Worm (Caenorhabditis elegans) whole organism, midembryonic: ENCODE measurements around the gene nhr-216.

Experiments
- T22C8.4 ChIP-seq: fragments of 200-800 bp; sonication (Bioruptor generic); IDR thresholded peaks from 2 replicates; pipeline ENCODE4 v1.3.6; 2022; ENCODE audit warnings: missing genetic modification characterization, missing compliant biosample characterization
- cog-1 ChIP-seq: sonication (generic microtip); optimal IDR thresholded peaks from 2 replicates; lab custom pipeline; 2016; ENCODE audit warnings: missing genetic modification characterization, missing compliant biosample characterization
- flt-1 ChIP-seq: fragments of 200-800 bp; sonication (Bioruptor generic); IDR thresholded peaks from 2 replicates; pipeline ENCODE4 v1.3.6; 2022; ENCODE audit warnings: missing genetic modification characterization, missing compliant biosample characterization
- klf-2 ChIP-seq: fragments of 200-800 bp; sonication (Bioruptor generic); conservative IDR thresholded peaks from 2 replicates; pipeline ENCODE4 v1.3.6; 2022; ENCODE audit warnings: missing genetic modification reagents, missing genetic modification characterization, missing compliant biosample characterization
- med-1 ChIP-seq: sonication (generic microtip); optimal IDR thresholded peaks from 2 replicates; lab custom pipeline; 2017; ENCODE audit warnings: missing genetic modification characterization, mild to moderate bottlenecking, missing compliant biosample characterization, antibody characterized with exemption, missing genetic modification reagents; ENCODE audit not compliant: insufficient read depth
- ref-1 ChIP-seq: fragments of 200-800 bp; sonication (Bioruptor generic); conservative IDR thresholded peaks from 2 replicates; pipeline ENCODE4 v1.3.6; 2022; ENCODE audit warnings: missing genetic modification reagents, missing genetic modification characterization, missing compliant biosample characterization
- tab-1 ChIP-seq: fragments of 200-800 bp; sonication (Bioruptor generic); IDR thresholded peaks from 2 replicates; pipeline ENCODE4 v1.3.6; 2022; ENCODE audit warnings: missing genetic modification characterization, missing compliant biosample characterization
- ztf-23 ChIP-seq: fragments of 200-800 bp; sonication (Bioruptor generic); IDR thresholded peaks from 2 replicates; pipeline ENCODE4 v1.3.6; 2022; ENCODE audit warnings: missing genetic modification reagents, missing genetic modification characterization, missing compliant biosample characterization
- ztf-29 ChIP-seq: fragments of 200-800 bp; sonication (Bioruptor generic); IDR thresholded peaks from 2 replicates; pipeline ENCODE4 v1.3.6; 2022; ENCODE audit warnings: missing genetic modification reagents, missing genetic modification characterization, missing compliant biosample characterization

The nhr-216 gene

ce11 chrV:5358772-5359171 lies at the start of gene nhr-216:
Gene nhr-216, minus strand, starts transcription at chrV:5358872.
- TF ChIP-seq med-1 (GFP tag; lab: Kevin White, UChicago) = no peak
- no peak for TF ChIP-seq ztf-23 (GFP tag; lab: Robert Waterston, UW)
- no peak for TF ChIP-seq ref-1 (GFP tag; lab: Robert Waterston, UW)
- TF ChIP-seq flt-1 (GFP tag; lab: Robert Waterston, UW) = no peak
- TF ChIP-seq cog-1 (tag; lab: Kevin White, UChicago) = no peak
- TF ChIP-seq T22C8.4 (GFP tag; lab: Robert Waterston, UW) = no peak
- no peak for TF ChIP-seq tab-1 (GFP tag; lab: Robert Waterston, UW)
- no peak for TF ChIP-seq klf-2 (GFP tag; lab: Robert Waterston, UW)
- TF ChIP-seq ztf-29 = no peak

ce11 chrV:5408223-5408622 lies 49.6 kb upstream of the nhr-216 start, which contains the start of gene C25A6.1:
Gene C25A6.1, plus strand, starts transcription at chrV:5408523.
- TF ChIP-seq ztf-23 (GFP tag; lab: Robert Waterston, UW) (no peak), ztf-29 (no peak), cog-1 (tag; lab: Kevin White, UChicago) (no peak), tab-1 (GFP tag; lab: Robert Waterston, UW) (no peak), klf-2 (GFP tag; lab: Robert Waterston, UW) (no peak)

- TF ChIP-seq flt-1 (GFP tag; lab: Robert Waterston, UW) (no peak), klf-2 (GFP tag; lab: Robert Waterston, UW) (no peak), med-1 (GFP tag; lab: Kevin White, UChicago) (no peak), T22C8.4 (GFP tag; lab: Robert Waterston, UW) (no peak), ref-1 (GFP tag; lab: Robert Waterston, UW) (no peak), cog-1 (tag; lab: Kevin White, UChicago) (no peak), tab-1 (GFP tag; lab: Robert Waterston, UW) (no peak), ztf-29 (no peak), ztf-23 (GFP tag; lab: Robert Waterston, UW) (no peak)
Observed at ce11 chrV:5405053-5405452, 46.4 kb upstream of the nhr-216 start, which contains the start of gene dmsr-7. Gene dmsr-7, plus strand, starts transcription at chrV:5405353.

DNA sequence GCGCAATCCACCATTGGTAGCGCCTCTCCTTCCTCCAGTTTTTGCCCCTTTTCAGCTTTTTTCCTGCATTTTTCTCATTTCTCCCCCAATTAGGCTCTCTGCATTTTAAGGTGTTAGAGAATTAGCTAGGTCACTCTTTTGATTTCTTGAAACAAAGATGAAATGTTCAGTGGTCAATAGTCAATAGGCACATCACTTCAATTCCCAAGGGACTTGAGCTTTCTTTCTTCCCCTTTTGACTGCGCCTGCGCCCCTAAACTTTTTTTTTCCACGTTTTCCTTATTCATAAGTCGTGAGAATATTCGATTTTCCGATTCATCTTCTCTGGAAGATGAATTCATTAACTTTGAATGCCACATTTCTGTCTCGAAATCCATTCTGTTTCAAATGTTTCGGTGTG lies 45.3 kb upstream of the nhr-216 start:
- TF ChIP-seq ztf-23 (GFP tag; lab: Robert Waterston, UW) (no peak), T22C8.4 (GFP tag; lab: Robert Waterston, UW) (no peak), cog-1 (tag; lab: Kevin White, UChicago) (no peak), flt-1 (GFP tag; lab: Robert Waterston, UW) (no peak), med-1 (GFP tag; lab: Kevin White, UChicago) (no peak), tab-1 (GFP tag; lab: Robert Waterston, UW) (no peak), ref-1 (GFP tag; lab: Robert Waterston, UW) (no peak), ztf-29 (no peak), klf-2 (GFP tag; lab: Robert Waterston, UW) (no peak)

DNA sequence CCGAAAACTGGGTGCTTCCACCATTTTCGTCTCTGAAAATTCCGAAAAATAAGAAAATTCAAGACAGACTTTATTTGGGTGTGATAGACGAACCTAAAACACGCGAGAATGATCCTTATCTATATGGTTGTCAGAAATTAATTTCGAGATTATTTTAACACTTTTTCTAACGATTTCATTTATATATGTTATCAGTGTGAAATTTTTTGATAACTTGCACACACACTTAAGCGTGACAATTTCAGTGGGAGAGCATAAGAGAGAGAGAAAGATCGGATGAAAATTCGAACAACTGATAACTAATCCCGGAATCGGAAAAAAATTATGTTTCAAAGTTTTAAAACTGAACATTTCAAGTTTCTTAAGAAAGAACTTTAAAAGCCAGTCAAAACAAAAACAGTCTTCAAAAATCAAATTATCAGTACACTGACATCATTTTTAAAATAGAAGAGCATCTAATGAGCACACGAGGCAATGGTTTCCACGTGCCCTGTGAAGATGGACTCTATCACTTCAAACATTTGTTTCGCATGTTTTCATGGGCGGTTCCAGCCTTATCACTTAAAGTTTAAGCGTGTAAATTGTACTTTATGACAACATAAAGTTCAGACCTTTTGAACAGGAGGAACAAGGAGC lies 34.4 kb upstream of the nhr-216 start, which contains the start of gene C35A11.4:
TSS of gene C35A11.4 (minus strand) at position 156 of the 636 bp plus-strand sequence.
- TF ChIP-seq klf-2 (GFP tag; lab: Robert Waterston, UW) = no peak
- no peak for TF ChIP-seq ztf-23 (GFP tag; lab: Robert Waterston, UW)
- TF ChIP-seq cog-1 (tag; lab: Kevin White, UChicago) = no peak
- TF ChIP-seq ref-1 (GFP tag; lab: Robert Waterston, UW) = no peak
- TF ChIP-seq flt-1 (GFP tag; lab: Robert Waterston, UW) = no peak
- TF ChIP-seq med-1 (GFP tag; lab: Kevin White, UChicago) = no peak
- no peak for TF ChIP-seq tab-1 (GFP tag; lab: Robert Waterston, UW)
- TF ChIP-seq T22C8.4 (GFP tag; lab: Robert Waterston, UW) = no peak
- TF ChIP-seq ztf-29 = no peak

DNA sequence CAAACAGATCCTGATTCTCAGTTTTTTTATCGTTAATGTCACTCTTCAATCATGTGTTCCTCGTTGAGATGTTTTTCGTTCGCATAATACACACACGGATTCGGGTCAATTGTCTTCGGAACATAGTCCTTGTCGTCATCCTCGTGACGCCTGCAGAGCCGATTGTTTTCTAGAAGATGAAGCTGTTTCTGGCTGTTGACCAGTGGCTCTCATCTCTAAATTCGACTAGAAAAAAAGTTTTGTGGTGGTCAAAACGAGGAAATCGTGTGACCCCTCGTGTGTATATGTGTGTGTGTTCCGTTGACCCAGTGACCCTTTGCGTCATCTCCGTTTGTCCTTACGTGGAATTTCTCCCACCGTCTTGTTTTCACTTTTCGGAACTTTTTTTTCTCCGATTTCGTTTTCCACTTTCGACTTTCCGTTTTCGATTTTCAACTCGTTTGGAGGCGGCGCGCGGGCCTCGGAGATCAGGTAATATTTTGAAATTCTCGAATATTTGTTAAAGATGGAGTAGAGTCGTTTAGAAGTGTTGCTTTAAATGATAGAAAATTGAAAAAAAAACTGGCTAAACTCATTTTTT lies 27.3 kb upstream of the nhr-216 start, which contains the start of gene C35A11.2:
TSS of gene C35A11.2 (plus strand) at position 386 of the 580 bp plus-strand sequence.
- TF ChIP-seq T22C8.4 (GFP tag; lab: Robert Waterston, UW) = no peak
- no peak for TF ChIP-seq med-1 (GFP tag; lab: Kevin White, UChicago)
- TF ChIP-seq ref-1 (GFP tag; lab: Robert Waterston, UW) = no peak
- no peak for TF ChIP-seq ztf-23 (GFP tag; lab: Robert Waterston, UW)

DNA sequence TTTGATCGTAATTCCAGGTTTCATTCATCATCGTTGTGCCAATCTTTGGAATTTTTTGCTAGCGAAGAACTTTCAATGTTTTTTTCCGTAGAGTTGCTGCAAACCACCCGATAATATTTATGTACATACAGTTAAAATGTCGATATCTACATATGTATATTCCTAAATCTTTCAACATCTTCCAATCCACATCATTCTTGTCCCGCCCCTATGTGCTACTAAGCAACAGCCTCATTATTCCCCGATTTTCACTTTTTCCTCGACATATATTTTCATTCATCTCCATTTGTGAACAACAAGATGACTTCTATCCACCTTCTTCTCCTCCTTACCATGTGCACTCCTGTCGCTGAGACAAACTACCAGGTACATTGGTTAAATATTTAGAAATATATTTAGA lies 13.4 kb upstream of the nhr-216 start, which contains the start of gene C35A11.3:
TSS of gene C35A11.3 (plus strand) at position 301 of the 400 bp plus-strand sequence.
- no peak for TF ChIP-seq klf-2 (GFP tag; lab: Robert Waterston, UW)
- TF ChIP-seq tab-1 (GFP tag; lab: Robert Waterston, UW) = no peak
- no peak for TF ChIP-seq ztf-23 (GFP tag; lab: Robert Waterston, UW)

ce11 chrV:5368792-5369191 lies 10.1 kb upstream of the nhr-216 start, which contains the start of gene T09D3.9:
Gene T09D3.9, minus strand, starts transcription at chrV:5368892.
- TF ChIP-seq cog-1 (tag; lab: Kevin White, UChicago) (no peak), klf-2 (GFP tag; lab: Robert Waterston, UW) (no peak), flt-1 (GFP tag; lab: Robert Waterston, UW) (no peak), ztf-29 (no peak), ref-1 (GFP tag; lab: Robert Waterston, UW) (no peak), tab-1 (GFP tag; lab: Robert Waterston, UW) (no peak)

DNA sequence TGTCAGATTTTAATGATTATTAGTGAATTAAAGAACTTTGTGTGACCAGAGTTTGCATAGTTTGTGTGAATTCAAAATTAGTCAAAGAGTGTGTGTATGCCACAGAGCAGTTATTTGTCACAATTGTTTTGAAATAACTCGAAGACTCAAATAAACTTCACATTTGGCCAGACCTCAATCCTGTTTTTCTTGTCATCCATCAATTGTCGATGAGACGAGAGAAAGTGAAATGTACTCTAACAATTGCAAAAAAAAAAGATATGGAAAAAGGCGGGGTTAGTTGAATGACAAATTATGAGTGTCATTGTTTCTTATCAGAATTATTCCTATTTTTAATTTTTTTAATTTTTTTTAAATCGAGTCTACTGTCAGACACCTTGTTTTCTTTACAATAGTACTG lies 6.2 kb upstream of the nhr-216 start, which contains the start of gene T09D3.8:
TSS of gene T09D3.8 (plus strand) at position 301 of the 400 bp plus-strand sequence.
- TF ChIP-seq tab-1 (GFP tag; lab: Robert Waterston, UW) = no peak
- TF ChIP-seq ref-1 (GFP tag; lab: Robert Waterston, UW) = no peak
- no peak for TF ChIP-seq ztf-23 (GFP tag; lab: Robert Waterston, UW)
- TF ChIP-seq med-1 (GFP tag; lab: Kevin White, UChicago) = no peak
- no peak for TF ChIP-seq T22C8.4 (GFP tag; lab: Robert Waterston, UW)
- no peak for TF ChIP-seq flt-1 (GFP tag; lab: Robert Waterston, UW)
- no peak for TF ChIP-seq ztf-29
- no peak for TF ChIP-seq cog-1 (tag; lab: Kevin White, UChicago)
